Fruit fly (Drosophila melanogaster) whole organism, prepupa: ENCODE results near the gene CG16998.
"Not testable (repeated sequence)": the region's sequence is repeated elsewhere in the genome, so short reads cannot be mapped to it uniquely, and the experiment has no call there.

Source experiments
- Blimp-1 ChIP-seq: fragments of 200-800 bp; sonication (Bioruptor generic); optimal IDR thresholded peaks from 3 replicates; lab custom pipeline; 2017; ENCODE audit warnings: missing biosample characterization, missing genetic modification characterization, mild to moderate bottlenecking, moderate library complexity, missing genetic modification reagents
- CG11902 ChIP-seq: fragments of 200-800 bp; sonication (Bioruptor generic); optimal IDR thresholded peaks from 3 replicates; lab custom pipeline; 2016; ENCODE audit warnings: missing biosample characterization, missing genetic modification characterization
- CG16779 ChIP-seq: fragments of 200-800 bp; sonication (Bioruptor generic); optimal IDR thresholded peaks from 3 replicates; lab custom pipeline; 2017; ENCODE audit warnings: missing biosample characterization, mild to moderate bottlenecking, missing genetic modification characterization
- CG3919 ChIP-seq: fragments of 200-800 bp; sonication (Bioruptor generic); optimal IDR thresholded peaks from 3 replicates; lab custom pipeline; 2016; ENCODE audit warnings: missing biosample characterization, missing genetic modification characterization
- CG6163 ChIP-seq: fragments of 200-800 bp; sonication (Bioruptor generic); IDR thresholded peaks from 3 replicates; pipeline ENCODE4 v1.3.6; 2022; ENCODE audit warnings: missing biosample characterization, missing genetic modification characterization
- CG6276 ChIP-seq: fragments of 200-800 bp; sonication (Bioruptor generic); optimal IDR thresholded peaks from 2 replicates; lab custom pipeline; 2017; ENCODE audit warnings: missing biosample characterization, mild to moderate bottlenecking, missing genetic modification characterization
- CG6854 ChIP-seq: fragments of 200-800 bp; sonication (Bioruptor generic); optimal IDR thresholded peaks from 2 replicates; lab custom pipeline; 2017; ENCODE audit warnings: missing biosample characterization, mild to moderate bottlenecking, missing genetic modification characterization
- CG8319 ChIP-seq: fragments of 200-800 bp; sonication (Bioruptor generic); optimal IDR thresholded peaks from 3 replicates; lab custom pipeline; 2016; ENCODE audit warnings: missing biosample characterization, missing genetic modification characterization
- CG8632 ChIP-seq: fragments of 200-800 bp; sonication (Bioruptor generic); optimal IDR thresholded peaks from 3 replicates; lab custom pipeline; 2016; ENCODE audit warnings: missing biosample characterization, missing genetic modification characterization
- CG9139 ChIP-seq: fragments of 200-800 bp; sonication (Bioruptor generic); optimal IDR thresholded peaks from 3 replicates; lab custom pipeline; 2017; ENCODE audit warnings: missing biosample characterization, mild to moderate bottlenecking, missing genetic modification characterization
- Eip75B ChIP-seq: fragments of 200-800 bp; sonication (Bioruptor generic); optimal IDR thresholded peaks from 3 replicates; lab custom pipeline; 2016; ENCODE audit warnings: missing biosample characterization, missing genetic modification characterization
- Eip93F ChIP-seq: fragments of 200-800 bp; sonication (Bioruptor generic); optimal IDR thresholded peaks from 2 replicates; lab custom pipeline; 2016; ENCODE audit warnings: missing biosample characterization, mild to moderate bottlenecking, missing genetic modification characterization
- Ets21C ChIP-seq: fragments of 200-800 bp; sonication (Bioruptor generic); optimal IDR thresholded peaks from 3 replicates; lab custom pipeline; 2016; ENCODE audit warnings: missing biosample characterization, missing genetic modification characterization
- Hr39 ChIP-seq: fragments of 200-800 bp; sonication (Bioruptor generic); optimal IDR thresholded peaks from 2 replicates; lab custom pipeline; 2016; ENCODE audit warnings: missing biosample characterization, missing genetic modification characterization
- Lpt ChIP-seq: fragments of 200-800 bp; sonication (Bioruptor generic); optimal IDR thresholded peaks from 3 replicates; lab custom pipeline; 2016; ENCODE audit warnings: missing biosample characterization, missing genetic modification characterization
- Sox102F ChIP-seq: fragments of 200-800 bp; sonication (Bioruptor generic); optimal IDR thresholded peaks from 2 replicates; lab custom pipeline; 2016; ENCODE audit warnings: missing biosample characterization, mild to moderate bottlenecking, missing genetic modification characterization
- Sox14 ChIP-seq: fragments of 200-800 bp; sonication (Bioruptor generic); optimal IDR thresholded peaks from 3 replicates; lab custom pipeline; 2016; ENCODE audit warnings: missing biosample characterization, missing genetic modification characterization
- achi ChIP-seq: fragments of 200-800 bp; sonication (Bioruptor generic); optimal IDR thresholded peaks from 3 replicates; lab custom pipeline; 2016; ENCODE audit warnings: missing biosample characterization, missing genetic modification characterization
- eg ChIP-seq: fragments of 200-800 bp; sonication (Bioruptor generic); IDR thresholded peaks from 3 replicates; pipeline ENCODE4 v1.3.6; 2022; ENCODE audit warnings: missing biosample characterization, missing genetic modification characterization
- lz ChIP-seq: fragments of 200-800 bp; sonication (Bioruptor generic); optimal IDR thresholded peaks from 3 replicates; lab custom pipeline; 2016; ENCODE audit warnings: missing biosample characterization, missing genetic modification characterization
- net ChIP-seq: fragments of 200-800 bp; sonication (Bioruptor generic); optimal IDR thresholded peaks from 3 replicates; lab custom pipeline; 2016; ENCODE audit warnings: missing biosample characterization, missing genetic modification characterization
- salr ChIP-seq, 2 experiments: fragments of 200-800 bp; sonication (Bioruptor generic); optimal IDR thresholded peaks; 3 replicates each; lab custom pipeline; 2016 to 2018; ENCODE audit warnings: missing biosample characterization in 2 of 2, missing genetic modification characterization in 2 of 2, mild to moderate bottlenecking in 1 of 2
- spab ChIP-seq: fragments of 200-800 bp; sonication (Bioruptor generic); optimal IDR thresholded peaks from 2 replicates; lab custom pipeline; 2017; ENCODE audit warnings: missing biosample characterization, mild to moderate bottlenecking, missing genetic modification characterization, missing genetic modification reagents
- ss ChIP-seq, 2 experiments: fragments of 200-800 bp; sonication (Bioruptor generic); optimal IDR thresholded peaks; 2 replicates in 1 of 2; 3 replicates in 1 of 2; lab custom pipeline; 2017 to 2018; ENCODE audit warnings: mild to moderate bottlenecking in 2 of 2, missing biosample characterization in 2 of 2, missing genetic modification characterization in 2 of 2, moderate library complexity in 1 of 2
- svp ChIP-seq: fragments of 200-800 bp; sonication (Bioruptor generic); peaks from one replicate; lab custom pipeline; 2016; ENCODE audit warnings: missing biosample characterization, missing genetic modification characterization
- topi ChIP-seq: fragments of 200-800 bp; sonication (Bioruptor generic); optimal IDR thresholded peaks from 3 replicates; lab custom pipeline; 2016; ENCODE audit warnings: missing biosample characterization, missing genetic modification characterization
- vri ChIP-seq: fragments of 200-800 bp; sonication (Bioruptor generic); optimal IDR thresholded peaks from 3 replicates; lab custom pipeline; 2016; ENCODE audit warnings: missing biosample characterization, mild to moderate bottlenecking, missing genetic modification characterization

Gene CG16998

dm6 chr3L:7510414-7511384 lies 28.9 kb downstream of the CG16998 start, which contains the start of gene CG7546 (continued):
- TF ChIP-seq achi = peak; percentile 92
- TF ChIP-seq, all 60 proteins: peak for 26

dm6 chr3L:7506117-7506516 lies 33.5 kb downstream of the CG16998 start, which contains the start of gene CG7548:
Gene CG7548, minus strand, starts transcription at chr3L:7506217.
- no peak for TF ChIP-seq Ets21C (GFP tag; lab: Kevin White, UChicago)
- TF ChIP-seq topi (GFP tag; lab: Kevin White, UChicago) = no peak
- TF ChIP-seq CG6854 = no peak
- TF ChIP-seq Blimp-1 = no peak
- TF ChIP-seq CG9139 (GFP tag; lab: Kevin White, UChicago) = no peak
- TF ChIP-seq salr (GFP tag; optimal IDR thresholded peaks at IDR 0.05; lab: Kevin White, UChicago) = no peak
- TF ChIP-seq spab = no peak
- TF ChIP-seq eg (GFP tag; lab: Robert Waterston, UW) = no peak
- no peak for TF ChIP-seq CG3919 (GFP tag; lab: Kevin White, UChicago)
- no peak for TF ChIP-seq Eip75B (GFP tag; lab: Kevin White, UChicago)
- TF ChIP-seq Hr39 (GFP tag; lab: Kevin White, UChicago) = no peak
- TF ChIP-seq CG6163 = no peak
- TF ChIP-seq lz = no peak
- TF ChIP-seq net (GFP tag; lab: Kevin White, UChicago) = no peak
- TF ChIP-seq Sox102F (GFP tag; lab: Kevin White, UChicago) = no peak
- no peak for TF ChIP-seq CG6276 (GFP tag; lab: Kevin White, UChicago)
- TF ChIP-seq ss (GFP tag; optimal IDR thresholded peaks at IDR 0.05; lab: Kevin White, UChicago) = no peak

dm6 chr3L:7498731-7499130 lies 40.9 kb downstream of the CG16998 start, which contains the start of gene CG8539:
Gene CG8539, minus strand, starts transcription at chr3L:7498831.
- TF ChIP-seq CG8632 (GFP tag; lab: Kevin White, UChicago); vri (GFP tag; lab: Kevin White, UChicago); CG11902: not testable (repeated sequence)

- TF ChIP-seq Lpt (GFP tag; lab: Kevin White, UChicago) (no peak), svp (no peak), eg (GFP tag; lab: Robert Waterston, UW) (no peak), CG8319 (GFP tag; lab: Kevin White, UChicago) (no peak), CG16779 (tag; lab: Kevin White, UChicago) (no peak), Eip93F (GFP tag; lab: Kevin White, UChicago) (no peak), Hr39 (GFP tag; lab: Kevin White, UChicago) (no peak)
Observed at dm6 chr3L:7496097-7496496, 43.5 kb downstream of the CG16998 start, which contains the start of gene Cyp4d8. Gene Cyp4d8, minus strand, starts transcription at chr3L:7496197.

- TF ChIP-seq svp (peak; percentile 40), Sox14 (GFP tag; lab: Kevin White, UChicago) (no peak)
Observed at dm6 chr3L:7491564-7491963, 48.1 kb downstream of the CG16998 start, which contains the start of gene Cyp316a1. Gene Cyp316a1, plus strand, starts transcription at chr3L:7491864.
